Fruit fly (Drosophila melanogaster): Measurements from ENCODE around the gene CG15531.

CG15531 gene

dm6 chr3R:30205946-30206345 lies 9.9 kb upstream of the CG15531 start (continued):
- TF ChIP-seq chinmo (GFP tag; IDR thresholded peaks at IDR 0.05; ENCODE audit: partially characterized antibody) (peak; percentile 29; the same call in 1 of the 4 replicates), CG6175 (GFP tag; IDR thresholded peaks at IDR 0.05) (no peak), tll (GFP tag; optimal IDR thresholded peaks at IDR 0.05) (no peak), Mes4 (GFP tag; optimal IDR thresholded peaks at IDR 0.05) (no peak), CG13894 (tag; optimal IDR thresholded peaks at IDR 0.05) (no peak), CG15514 (GFP tag; optimal IDR thresholded peaks at IDR 0.05) (peak; percentile 71), Dp (GFP tag; optimal IDR thresholded peaks at IDR 0.05) (peak; percentile 75), pzg (GFP tag; optimal IDR thresholded peaks at IDR 0.05) (peak; percentile 19), hbn (GFP tag; IDR thresholded peaks at IDR 0.05; ENCODE audit: partially characterized antibody) (no peak), tna (GFP tag; IDR thresholded peaks at IDR 0.05; ENCODE audit: partially characterized antibody) (no peak), CG6254 (GFP tag; optimal IDR thresholded peaks at IDR 0.05) (peak; percentile 98), nerfin-2 (GFP tag; IDR thresholded peaks at IDR 0.05; ENCODE audit: partially characterized antibody) (no peak), mirr (GFP tag; optimal IDR thresholded peaks at IDR 0.05) (no peak), CG4282 (GFP tag; optimal IDR thresholded peaks at IDR 0.05) (no peak), CG8290 (GFP tag; optimal IDR thresholded peaks at IDR 0.05) (no peak), CG8290 (tag; optimal IDR thresholded peaks at IDR 0.05) (peak in 1 of 2 experiments; percentile 11), slou (GFP tag; optimal IDR thresholded peaks at IDR 0.05) (no peak), CG3995 (GFP tag; optimal IDR thresholded peaks at IDR 0.05) (peak; percentile 69), da (GFP tag; optimal IDR thresholded peaks at IDR 0.05) (no peak), CG10209 (GFP tag; optimal IDR thresholded peaks at IDR 0.05) (no peak), CG11560 (tag; IDR thresholded peaks at IDR 0.05) (no peak), so (GFP tag; IDR thresholded peaks at IDR 0.05) (no peak)

dm6 chr3R:30204004-30204603 lies 8.1 kb upstream of the CG15531 start:
- TF ChIP-seq psq (GFP tag; optimal IDR thresholded peaks at IDR 0.05) (no peak), CG4360 (GFP tag; IDR thresholded peaks at IDR 0.05) (0 out of 2 replicates have a peak, but pooled peaks have one; percentile 7), Trl (optimal IDR thresholded peaks at IDR 0.05) (peak in 1 of 2 experiments; percentile 51), Trl (GFP tag; optimal IDR thresholded peaks at IDR 0.05) (no peak), GATAe (GFP tag; conservative IDR thresholded peaks at IDR 0.05) (peak; percentile 79), usp (GFP tag; optimal IDR thresholded peaks at IDR 0.05) (no peak), h (optimal IDR thresholded peaks at IDR 0.05) (no peak), HLH4C (GFP tag; IDR thresholded peaks at IDR 0.05; ENCODE audit: partially characterized antibody) (0 out of 3 replicates have a peak, but pooled peaks have one; percentile 8), TFAM (GFP tag; optimal IDR thresholded peaks at IDR 0.05) (no peak), CG5953 (GFP tag; IDR thresholded peaks at IDR 0.05) (0 out of 2 replicates have a peak, but pooled peaks have one; percentile 11), CG9797 (GFP tag; optimal IDR thresholded peaks at IDR 0.05) (no peak), B-H2 (GFP tag; optimal IDR thresholded peaks at IDR 0.05) (no peak), CG12391 (tag; optimal IDR thresholded peaks at IDR 0.05) (no peak), seq (GFP tag; IDR thresholded peaks at IDR 0.05) (no peak), pan (optimal IDR thresholded peaks at IDR 0.05) (no peak), pan (GFP tag; optimal IDR thresholded peaks at IDR 0.05 in 1 of 2, IDR thresholded peaks at IDR 0.05 in 1 of 2) (peak in 1 of 2 experiments; percentile 19), Hey (tag; optimal IDR thresholded peaks at IDR 0.05) (no peak), C15 (GFP tag; IDR thresholded peaks at IDR 0.05) (no peak), lab (GFP tag; optimal IDR thresholded peaks at IDR 0.05) (no peak), sug (tag; optimal IDR thresholded peaks at IDR 0.05) (peak; percentile 65), CG8290 (GFP tag; optimal IDR thresholded peaks at IDR 0.05) (no peak), CG8290 (tag; optimal IDR thresholded peaks at IDR 0.05) (no peak), so (GFP tag; IDR thresholded peaks at IDR 0.05) (no peak), CG34376 (GFP tag; optimal IDR thresholded peaks at IDR 0.05) (peak; percentile 18), CkIIα-i1 (GFP tag; IDR thresholded peaks at IDR 0.05) (no peak), unpg (GFP tag; optimal IDR thresholded peaks at IDR 0.05) (no peak), nerfin-2 (GFP tag; IDR thresholded peaks at IDR 0.05; ENCODE audit: partially characterized antibody) (no peak), Lpt (GFP tag; optimal IDR thresholded peaks at IDR 0.05) (no peak), HmgZ (tag; optimal IDR thresholded peaks at IDR 0.05) (peak; percentile 16), Atf6 (GFP tag; IDR thresholded peaks at IDR 0.05) (0 out of 2 replicates have a peak, but pooled peaks have one; percentile 10), Kr (GFP tag; optimal IDR thresholded peaks at IDR 0.05) (no peak), CG8359 (GFP tag; optimal IDR thresholded peaks at IDR 0.05; ENCODE audit: borderline replicate concordance) (no peak)

All from whole organism, embryonic.